Fruit fly (Drosophila melanogaster) whole organism, embryonic: ENCODE measurements around the gene CG10584.
A peak's percentile ranks its signal among the peaks of the same experiment; 100 is the strongest.

ENCODE experiments used
- Antp ChIP-seq: fragments of 200-800 bp; sonication (Bioruptor generic); optimal IDR thresholded peaks from 3 replicates; lab custom pipeline; 2016; ENCODE audit warnings: missing biosample characterization, missing genetic modification characterization
- CG10462 ChIP-seq: fragments of 200-800 bp; sonication (Bioruptor generic); optimal IDR thresholded peaks from 2 replicates; lab custom pipeline; 2016; ENCODE audit warnings: missing biosample characterization, missing genetic modification characterization
- CG12769 ChIP-seq: fragments of 200-800 bp; sonication (Bioruptor generic); optimal IDR thresholded peaks from 2 replicates; lab custom pipeline; 2019; ENCODE audit warnings: missing biosample characterization, mild to moderate bottlenecking, missing genetic modification characterization, moderate library complexity
- CG17568 ChIP-seq: fragments of 200-800 bp; sonication (Bioruptor generic); optimal IDR thresholded peaks from 2 replicates; lab custom pipeline; 2018; ENCODE audit warnings: missing biosample characterization, mild to moderate bottlenecking, missing genetic modification characterization, moderate library complexity
- CG17829 ChIP-seq: fragments of 200-800 bp; optimal IDR thresholded peaks from 2 replicates; lab custom pipeline; 2019; ENCODE audit warnings: missing biosample characterization, mild to moderate bottlenecking, missing genetic modification characterization, moderate library complexity
- CG1832 ChIP-seq: fragments of 200-800 bp; sonication (Bioruptor generic); optimal IDR thresholded peaks from 2 replicates; lab custom pipeline; 2017; ENCODE audit warnings: missing biosample characterization, mild to moderate bottlenecking, missing genetic modification characterization, inconsistent platforms
- CG18764 ChIP-seq: fragments of 200-800 bp; sonication (Bioruptor generic); optimal IDR thresholded peaks from 3 replicates; lab custom pipeline; 2016; ENCODE audit warnings: missing biosample characterization, missing genetic modification characterization
- CG2116 ChIP-seq: fragments of 200-800 bp; sonication (Bioruptor generic); optimal IDR thresholded peaks from 3 replicates; lab custom pipeline; 2018; ENCODE audit warnings: missing biosample characterization, mild to moderate bottlenecking, missing genetic modification characterization
- CG2120 ChIP-seq: fragments of 200-800 bp; sonication (Bioruptor generic); optimal IDR thresholded peaks from 3 replicates; lab custom pipeline; 2016; ENCODE audit warnings: missing biosample characterization, missing genetic modification characterization
- CG31224 ChIP-seq: fragments of 200-800 bp; sonication (Bioruptor generic); IDR thresholded peaks from 2 replicates; pipeline ENCODE4 v1.3.6; 2022; ENCODE audit warnings: missing biosample characterization, missing genetic modification characterization
- CG3163 ChIP-seq: fragments of 200-800 bp; sonication (Bioruptor generic); optimal IDR thresholded peaks from 3 replicates; lab custom pipeline; 2016; ENCODE audit warnings: missing biosample characterization, missing genetic modification characterization
- CG32767 ChIP-seq: fragments of 200-800 bp; sonication (Bioruptor generic); IDR thresholded peaks from 2 replicates; pipeline ENCODE4 v1.3.6; 2022; ENCODE audit warnings: missing biosample characterization, missing genetic modification characterization
- CG3407 ChIP-seq: fragments of 200-800 bp; sonication (Bioruptor generic); optimal IDR thresholded peaks from 2 replicates; lab custom pipeline; 2018; ENCODE audit warnings: missing biosample characterization, mild to moderate bottlenecking, missing genetic modification characterization
- CG4360 ChIP-seq: fragments of 200-800 bp; sonication (Bioruptor generic); IDR thresholded peaks from 2 replicates; pipeline ENCODE4 v1.3.6; 2022; ENCODE audit warnings: missing biosample characterization, missing genetic modification characterization
- CG7987 ChIP-seq: fragments of 200-800 bp; sonication (Bioruptor generic); optimal IDR thresholded peaks from 2 replicates; lab custom pipeline; 2018; ENCODE audit warnings: missing biosample characterization, mild to moderate bottlenecking, missing genetic modification characterization, moderate library complexity
- CG9437 ChIP-seq: fragments of 200-800 bp; sonication (Bioruptor generic); optimal IDR thresholded peaks from 2 replicates; lab custom pipeline; 2018; ENCODE audit warnings: missing biosample characterization, mild to moderate bottlenecking, missing genetic modification characterization
- D19A ChIP-seq: fragments of 200-800 bp; optimal IDR thresholded peaks from 3 replicates; lab custom pipeline; 2019; ENCODE audit warnings: missing biosample characterization, mild to moderate bottlenecking, missing genetic modification characterization, moderate library complexity
- E2f2 ChIP-seq: fragments of 200-800 bp; sonication (Bioruptor generic); IDR thresholded peaks from 2 replicates; pipeline ENCODE4 v1.3.6; 2022; ENCODE audit warnings: missing biosample characterization, missing genetic modification characterization
- HLH4C ChIP-seq: fragments of 200-800 bp; sonication (Bioruptor generic); IDR thresholded peaks from 3 replicates; pipeline ENCODE4 v1.3.6; 2022; ENCODE audit warnings: missing biosample characterization, missing genetic modification characterization; ENCODE audit not compliant: partially characterized antibody
- HmgD ChIP-seq: fragments of 200-800 bp; sonication (Bioruptor generic); optimal IDR thresholded peaks from 3 replicates; lab custom pipeline; 2016; ENCODE audit warnings: missing biosample characterization, missing genetic modification characterization
- Kr ChIP-seq: fragments of 200-800 bp; sonication (Bioruptor generic); optimal IDR thresholded peaks from 2 replicates; lab custom pipeline; 2017; ENCODE audit warnings: missing biosample characterization, mild to moderate bottlenecking, missing genetic modification characterization
- MTF-1 ChIP-seq: fragments of 200-800 bp; sonication (Bioruptor generic); optimal IDR thresholded peaks from 2 replicates; lab custom pipeline; 2018; ENCODE audit warnings: missing biosample characterization, mild to moderate bottlenecking, missing genetic modification characterization, borderline replicate concordance
- Max ChIP-seq: fragments of 200-800 bp; sonication (Bioruptor generic); optimal IDR thresholded peaks from 2 replicates; lab custom pipeline; 2016; ENCODE audit warnings: missing biosample characterization, mild to moderate bottlenecking, missing genetic modification characterization
- Nf-YC ChIP-seq: fragments of 200-800 bp; optimal IDR thresholded peaks from 3 replicates; lab custom pipeline; 2019; ENCODE audit warnings: missing biosample characterization, mild to moderate bottlenecking, missing genetic modification characterization, moderate library complexity
- PHDP ChIP-seq: fragments of 200-800 bp; sonication (Bioruptor generic); optimal IDR thresholded peaks from 3 replicates; lab custom pipeline; 2018; ENCODE audit warnings: missing biosample characterization, mild to moderate bottlenecking, missing genetic modification characterization, moderate library complexity
- Rfx ChIP-seq: fragments of 200-800 bp; sonication (Bioruptor generic); IDR thresholded peaks from 2 replicates; pipeline ENCODE4 v1.3.6; 2022; ENCODE audit warnings: missing biosample characterization, missing genetic modification characterization
- Sin3A ChIP-seq: fragments of >200 bp; optimal IDR thresholded peaks from 2 replicates; lab custom pipeline; 2018
- Taf1 ChIP-seq: fragments of 200-800 bp; sonication (Bioruptor generic); IDR thresholded peaks from 2 replicates; pipeline ENCODE4 v1.3.6; 2022; ENCODE audit warnings: missing biosample characterization, missing genetic modification characterization
- Trl ChIP-seq, 3 experiments: fragments of >200 bp in 2 of 3; fragments of 200-800 bp in 1 of 3; sonication (Bioruptor generic) in 1 of 3; optimal IDR thresholded peaks; 2 replicates in 1 of 3; 3 replicates in 2 of 3; lab custom pipeline; 2016 to 2017; ENCODE audit warnings: missing biosample characterization in 1 of 3, missing genetic modification characterization in 1 of 3
- Usf ChIP-seq: fragments of 200-800 bp; sonication (Bioruptor generic); optimal IDR thresholded peaks from 2 replicates; lab custom pipeline; 2017; ENCODE audit warnings: missing genotype, missing biosample characterization, missing genetic modification characterization
- ab ChIP-seq: fragments of 200-800 bp; sonication (Bioruptor generic); optimal IDR thresholded peaks from 2 replicates; lab custom pipeline; 2016; ENCODE audit warnings: missing biosample characterization, missing genetic modification characterization
- abd-A ChIP-seq: fragments of 200-800 bp; sonication (Bioruptor generic); optimal IDR thresholded peaks from 3 replicates; lab custom pipeline; 2019; ENCODE audit warnings: missing biosample characterization, mild to moderate bottlenecking, missing genetic modification characterization, moderate library complexity
- amos ChIP-seq: fragments of 200-800 bp; sonication (Bioruptor generic); IDR thresholded peaks from 2 replicates; pipeline ENCODE4 v1.3.6; 2022; ENCODE audit warnings: missing biosample characterization, missing genetic modification characterization; ENCODE audit not compliant: partially characterized antibody
- br ChIP-seq: fragments of >200 bp; optimal IDR thresholded peaks from 2 replicates; lab custom pipeline; 2017
- chinmo ChIP-seq: fragments of 200-800 bp; sonication (Bioruptor generic); IDR thresholded peaks from 4 replicates; pipeline ENCODE4 v1.3.6; 2022; ENCODE audit warnings: missing biosample characterization, missing genetic modification characterization; ENCODE audit not compliant: partially characterized antibody
- dan ChIP-seq: fragments of 200-800 bp; sonication (Bioruptor generic); IDR thresholded peaks from 2 replicates; pipeline ENCODE4 v1.3.6; 2022; ENCODE audit warnings: missing biosample characterization, missing genetic modification characterization
- emc ChIP-seq: fragments of 200-800 bp; sonication (Bioruptor generic); optimal IDR thresholded peaks from 2 replicates; lab custom pipeline; 2016; ENCODE audit warnings: missing biosample characterization, missing genetic modification characterization
- grau ChIP-seq: fragments of 200-800 bp; optimal IDR thresholded peaks from 3 replicates; lab custom pipeline; 2019; ENCODE audit warnings: missing biosample characterization, mild to moderate bottlenecking, missing genetic modification characterization, moderate library complexity
- ham ChIP-seq: fragments of 200-800 bp; sonication (Bioruptor generic); IDR thresholded peaks from 2 replicates; pipeline ENCODE4 v1.3.6; 2022; ENCODE audit warnings: missing biosample characterization, missing genetic modification characterization
- kni ChIP-seq: fragments of 200-800 bp; sonication (Bioruptor generic); optimal IDR thresholded peaks from 3 replicates; lab custom pipeline; 2017; ENCODE audit warnings: mild to moderate bottlenecking, missing biosample characterization, missing genetic modification reagents, missing genetic modification characterization
- mld ChIP-seq: fragments of 200-800 bp; sonication (Bioruptor generic); IDR thresholded peaks from 3 replicates; pipeline ENCODE4 v1.3.6; 2022; ENCODE audit warnings: missing biosample characterization, missing genetic modification characterization; ENCODE audit not compliant: partially characterized antibody
- nmo ChIP-seq: fragments of 200-800 bp; sonication (Bioruptor generic); optimal IDR thresholded peaks from 2 replicates; lab custom pipeline; 2018; ENCODE audit warnings: missing biosample characterization, mild to moderate bottlenecking, missing genetic modification characterization, moderate library complexity
- phol ChIP-seq: fragments of 200-800 bp; sonication (Bioruptor generic); optimal IDR thresholded peaks from 3 replicates; lab custom pipeline; 2018; ENCODE audit warnings: missing biosample characterization, mild to moderate bottlenecking, missing genetic modification characterization, moderate library complexity
- rib ChIP-seq: fragments of 200-800 bp; sonication (Bioruptor generic); IDR thresholded peaks from 2 replicates; pipeline ENCODE4 v1.3.6; 2022; ENCODE audit warnings: missing biosample characterization, missing genetic modification characterization
- sc ChIP-seq, 3 experiments: fragments of >200 bp in 2 of 3; fragments of 200-800 bp in 1 of 3; sonication (Bioruptor generic) in 1 of 3; optimal IDR thresholded peaks; 2 replicates in 2 of 3; 3 replicates in 1 of 3; lab custom pipeline; 2017; ENCODE audit warnings: mild to moderate bottlenecking in 1 of 3, missing biosample characterization in 1 of 3, missing genetic modification characterization in 1 of 3, missing genetic modification reagents in 1 of 3
- shn ChIP-seq: fragments of 200-800 bp; sonication (Bioruptor generic); optimal IDR thresholded peaks from 3 replicates; lab custom pipeline; 2016; ENCODE audit warnings: missing biosample characterization, missing genetic modification characterization
- sisA ChIP-seq: fragments of 200-800 bp; sonication (Bioruptor generic); IDR thresholded peaks from 2 replicates; pipeline ENCODE4 v1.3.6; 2022; ENCODE audit warnings: missing biosample characterization, missing genetic modification characterization
- slou ChIP-seq: fragments of 200-800 bp; sonication (Bioruptor generic); optimal IDR thresholded peaks from 3 replicates; lab custom pipeline; 2016; ENCODE audit warnings: missing biosample characterization, missing genetic modification characterization
- sqz ChIP-seq: fragments of 200-800 bp; sonication (Bioruptor generic); optimal IDR thresholded peaks from 3 replicates; lab custom pipeline; 2018; ENCODE audit warnings: missing biosample characterization, mild to moderate bottlenecking, missing genetic modification characterization
- sr ChIP-seq: fragments of 200-800 bp; sonication (Bioruptor generic); IDR thresholded peaks from 3 replicates; pipeline ENCODE4 v1.3.6; 2022; ENCODE audit warnings: missing biosample characterization, missing genetic modification characterization
- stc ChIP-seq: fragments of 200-800 bp; sonication (Bioruptor generic); IDR thresholded peaks from 2 replicates; pipeline ENCODE4 v1.3.6; 2022; ENCODE audit warnings: missing biosample characterization, missing genetic modification characterization

CG10584 gene

dm6 chr3L:21014516-21014945 is 16.6 kb downstream of the CG10584 start (continued):
- no peak for TF ChIP-seq CG1832
- no peak for TF ChIP-seq CG7987 (GFP tag; lab: Kevin White, UChicago)
- TF ChIP-seq Nf-YC (tag; lab: Kevin White, UChicago): no peak
- TF ChIP-seq CG3407: no peak
- TF ChIP-seq CG2116 (GFP tag; lab: Kevin White, UChicago): no peak
- TF ChIP-seq Kr: no peak
- TF ChIP-seq Trl (optimal IDR thresholded peaks at IDR 0.05; lab: Kevin White, UChicago): peak; percentile 34 to 83
- no peak for TF ChIP-seq Trl (GFP tag; optimal IDR thresholded peaks at IDR 0.05; lab: Kevin White, UChicago)
- TF ChIP-seq shn (GFP tag; lab: Kevin White, UChicago): peak; percentile 24
- TF ChIP-seq ab (GFP tag; lab: Kevin White, UChicago): no peak
- peak; percentile 18 for TF ChIP-seq kni
- TF ChIP-seq CG4360: no peak
- peak; percentile 83 for TF ChIP-seq CG3163
- TF ChIP-seq rib: peak; percentile 60
- no peak for TF ChIP-seq MTF-1
- no peak for TF ChIP-seq CG2120 (GFP tag; lab: Kevin White, UChicago)
- no peak for TF ChIP-seq nmo (GFP tag; lab: Kevin White, UChicago)
- no peak for TF ChIP-seq Antp (GFP tag; lab: Kevin White, UChicago)
- TF ChIP-seq Max (GFP tag; lab: Kevin White, UChicago): no peak
- no peak for TF ChIP-seq phol (tag; lab: Kevin White, UChicago)
- no peak for TF ChIP-seq CG9437
- TF ChIP-seq sisA (GFP tag; lab: Robert Waterston, UW): no peak
- peak; percentile 3 for TF ChIP-seq abd-A (tag; lab: Kevin White, UChicago)
- no peak for TF ChIP-seq stc (GFP tag; lab: Robert Waterston, UW)
- TF ChIP-seq Rfx: no peak
- no peak for TF ChIP-seq ham
- no peak for TF ChIP-seq E2f2 (GFP tag; lab: Robert Waterston, UW)
- no peak for TF ChIP-seq Sin3A (lab: Kevin White, UChicago)
- no peak for TF ChIP-seq CG17829 (tag; lab: Kevin White, UChicago)
- no peak for TF ChIP-seq HLH4C (GFP tag; lab: Robert Waterston, UW)
- TF ChIP-seq grau: no peak
- no peak for TF ChIP-seq emc (GFP tag; lab: Kevin White, UChicago)
- peak; percentile 45; the same call in 2 of the 3 replicates for TF ChIP-seq sr (GFP tag; lab: Robert Waterston, UW)
- TF ChIP-seq br: no peak
- no peak for TF ChIP-seq D19A (tag; lab: Kevin White, UChicago)
- TF ChIP-seq CG17568 (GFP tag; lab: Kevin White, UChicago): no peak
- no peak for TF ChIP-seq CG32767 (GFP tag; lab: Robert Waterston, UW)
- peak; percentile 66 for TF ChIP-seq CG12769 (tag; lab: Kevin White, UChicago)
- no peak for TF ChIP-seq mld (GFP tag; lab: Robert Waterston, UW)
- TF ChIP-seq dan (GFP tag; lab: Robert Waterston, UW): no peak
- no peak for TF ChIP-seq CG18764 (GFP tag; lab: Kevin White, UChicago)
- TF ChIP-seq amos (GFP tag; lab: Robert Waterston, UW): no peak
- no peak for TF ChIP-seq Taf1 (GFP tag; lab: Robert Waterston, UW)
- no peak for TF ChIP-seq PHDP (tag; lab: Kevin White, UChicago)
- TF ChIP-seq sc (optimal IDR thresholded peaks at IDR 0.05; lab: Kevin White, UChicago): no peak
- no peak for TF ChIP-seq sc (GFP tag; optimal IDR thresholded peaks at IDR 0.05; lab: Kevin White, UChicago)
- no peak for TF ChIP-seq HmgD
- no peak for TF ChIP-seq CG10462 (GFP tag; lab: Kevin White, UChicago)
- TF ChIP-seq Usf: no peak
- no peak for TF ChIP-seq CG31224 (GFP tag; lab: Robert Waterston, UW)
- TF ChIP-seq slou (GFP tag; lab: Kevin White, UChicago): no peak
- TF ChIP-seq chinmo (GFP tag; lab: Robert Waterston, UW): peak; percentile 79; the same call in 2 of the 4 replicates
- TF ChIP-seq sqz: peak; percentile 22
